Fruit fly (Drosophila melanogaster) S2 (cell line): ENCODE data around the gene Kr-h2.

Source experiments
- CG8478 ChIP-seq: fragments of >200 bp; optimal IDR thresholded peaks from 2 replicates; lab custom pipeline; 2018
- CTCF ChIP-seq, 2 experiments: fragments of >200 bp; optimal IDR thresholded peaks; 2 replicates each; lab custom pipeline; 2018

dm6 chr2L:6092300-6092699 is 21.5 kb downstream of the Kr-h2 start:
- TF ChIP-seq CG8478 = no peak
- TF ChIP-seq CTCF (optimal IDR thresholded peaks at IDR 0.05; lab: Kevin White, UChicago) = no peak
